Worm (Caenorhabditis elegans) whole organism, L4 larva: Measurements from ENCODE around the gene scc-1.

Source experiments
- D1046.2 ChIP-seq: fragments of 200-800 bp; sonication (Bioruptor generic); IDR thresholded peaks from 2 replicates; pipeline ENCODE4 v1.3.6; 2022; ENCODE audit warnings: missing genetic modification characterization, missing compliant biosample characterization
- F37D6.2 ChIP-seq: sonication (generic microtip); optimal IDR thresholded peaks from 2 replicates; lab custom pipeline; 2016; ENCODE audit warnings: mild to moderate bottlenecking, missing genetic modification characterization, missing compliant biosample characterization
- Y75B8A.6 ChIP-seq: fragments of 200-800 bp; sonication (Bioruptor generic); IDR thresholded peaks from 2 replicates; pipeline ENCODE4 v1.3.6; 2022; ENCODE audit warnings: missing genetic modification reagents, missing genetic modification characterization, missing compliant biosample characterization
- ZK546.5 ChIP-seq, 2 experiments: sonication (generic microtip); optimal IDR thresholded peaks; 2 replicates each; lab custom pipeline; 2017; ENCODE audit warnings: missing biosample characterization in 2 of 2, missing genetic modification characterization in 2 of 2
- ceh-44 ChIP-seq: fragments of 200-800 bp; sonication (Bioruptor generic); IDR thresholded peaks from 2 replicates; pipeline ENCODE4 v1.3.6; 2022; ENCODE audit warnings: missing genetic modification reagents, missing genetic modification characterization, missing compliant biosample characterization
- daf-16 ChIP-seq, 3 experiments: sonication (generic microtip); optimal IDR thresholded peaks; 2 replicates each; lab custom pipeline; 2016 to 2017; ENCODE audit warnings: missing genetic modification characterization in 3 of 3, missing genetic modification reagents in 3 of 3, mild to moderate bottlenecking in 2 of 3, missing compliant biosample characterization in 2 of 3, missing biosample characterization in 1 of 3, moderate library complexity in 1 of 3
- dpl-1 ChIP-seq: fragments of 150-350 bp; optimal IDR thresholded peaks from 2 replicates; lab custom pipeline; 2014; ENCODE audit warnings: missing biosample characterization, missing genetic modification reagents, missing genetic modification characterization
- duxl-1 ChIP-seq: sonication (generic microtip); optimal IDR thresholded peaks from 2 replicates; lab custom pipeline; 2016; ENCODE audit warnings: mild to moderate bottlenecking, missing genetic modification characterization, moderate library complexity, missing compliant biosample characterization; ENCODE audit not compliant: poor library complexity
- dve-1 ChIP-seq: sonication (generic microtip); optimal IDR thresholded peaks from 2 replicates; lab custom pipeline; 2017; ENCODE audit warnings: antibody characterized with exemption, mild to moderate bottlenecking, missing genetic modification characterization, missing compliant biosample characterization; ENCODE audit not compliant: insufficient read depth
- hif-1 ChIP-seq, 2 experiments: sonication (generic microtip); optimal IDR thresholded peaks; 2 replicates each; lab custom pipeline; 2016 to 2017; ENCODE audit warnings: missing compliant biosample characterization in 2 of 2, missing genetic modification characterization in 2 of 2, missing genetic modification reagents in 2 of 2, missing genotype in 2 of 2, mild to moderate bottlenecking in 1 of 2
- hlh-11 ChIP-seq: fragments of 200-800 bp; sonication (Bioruptor generic); optimal IDR thresholded peaks from 2 replicates; lab custom pipeline; 2018; ENCODE audit warnings: mild to moderate bottlenecking, missing genetic modification characterization, missing compliant biosample characterization
- hlh-30 ChIP-seq: sonication (generic microtip); optimal IDR thresholded peaks from 2 replicates; lab custom pipeline; 2017; ENCODE audit warnings: antibody characterized with exemption, mild to moderate bottlenecking, missing genetic modification characterization, missing compliant biosample characterization; ENCODE audit not compliant: insufficient read depth
- jun-1 ChIP-seq: fragments of 150-350 bp; optimal IDR thresholded peaks from 2 replicates; lab custom pipeline; 2014; ENCODE audit warnings: missing biosample characterization, missing genetic modification reagents, missing genetic modification characterization
- lin-13 ChIP-seq: fragments of 150-350 bp; optimal IDR thresholded peaks from 2 replicates; lab custom pipeline; 2014; ENCODE audit warnings: missing biosample characterization, missing genetic modification reagents, missing genetic modification characterization
- lin-38 ChIP-seq: fragments of 200-800 bp; sonication (Bioruptor generic); IDR thresholded peaks from 2 replicates; pipeline ENCODE4 v1.3.6; 2022; ENCODE audit warnings: missing genetic modification reagents, missing genetic modification characterization, missing compliant biosample characterization
- lsy-2 ChIP-seq, 2 experiments: fragments of 150-350 bp in 1 of 2; sonication (generic microtip) in 1 of 2; optimal IDR thresholded peaks; 2 replicates each; lab custom pipeline; 2014 to 2017; ENCODE audit warnings: missing biosample characterization in 2 of 2, missing genetic modification characterization in 2 of 2
- mep-1 ChIP-seq: fragments of 150-350 bp; sonication (generic microtip); optimal IDR thresholded peaks from 3 replicates; lab custom pipeline; 2014; ENCODE audit warnings: missing biosample characterization, missing genetic modification characterization
- mes-2 ChIP-seq: sonication (generic microtip); optimal IDR thresholded peaks from 2 replicates; lab custom pipeline; 2016; ENCODE audit warnings: missing genotype, mild to moderate bottlenecking, missing genetic modification characterization, missing compliant biosample characterization; ENCODE audit not compliant: poor library complexity, severe bottlenecking
- mxl-3 ChIP-seq: fragments of 200-800 bp; sonication (Bioruptor generic); optimal IDR thresholded peaks from 2 replicates; lab custom pipeline; 2018; ENCODE audit warnings: mild to moderate bottlenecking, missing genetic modification characterization, missing compliant biosample characterization
- nhr-102 ChIP-seq: sonication (generic microtip); optimal IDR thresholded peaks from 2 replicates; lab custom pipeline; 2016; ENCODE audit warnings: mild to moderate bottlenecking, missing genetic modification characterization, moderate library complexity, missing compliant biosample characterization
- nhr-11 ChIP-seq: fragments of 150-350 bp; optimal IDR thresholded peaks from 2 replicates; lab custom pipeline; 2014; ENCODE audit warnings: missing biosample characterization, missing genetic modification characterization
- nhr-237 ChIP-seq: sonication (generic microtip); optimal IDR thresholded peaks from 2 replicates; lab custom pipeline; 2017; ENCODE audit warnings: missing biosample characterization, missing genetic modification characterization
- nhr-25 ChIP-seq: sonication (generic microtip); optimal IDR thresholded peaks from 2 replicates; lab custom pipeline; 2017; ENCODE audit warnings: missing genetic modification characterization, mild to moderate bottlenecking, missing compliant biosample characterization, antibody characterized with exemption, moderate library complexity, borderline replicate concordance; ENCODE audit not compliant: insufficient read depth
- nhr-28 ChIP-seq: fragments of 150-350 bp; optimal IDR thresholded peaks from 2 replicates; lab custom pipeline; 2014; ENCODE audit warnings: missing biosample characterization, missing genetic modification characterization
- nhr-42 ChIP-seq: fragments of 200-800 bp; sonication (Bioruptor generic); IDR thresholded peaks from 2 replicates; pipeline ENCODE4 v1.3.6; 2022; ENCODE audit warnings: missing genetic modification characterization, missing compliant biosample characterization
- nhr-6 ChIP-seq: fragments of 150-350 bp; optimal IDR thresholded peaks from 2 replicates; lab custom pipeline; 2014; ENCODE audit warnings: missing biosample characterization, missing genetic modification characterization
- nhr-77 ChIP-seq: fragments of 150-350 bp; optimal IDR thresholded peaks from 2 replicates; lab custom pipeline; 2014; ENCODE audit warnings: missing biosample characterization, missing genetic modification characterization
- php-3 ChIP-seq: fragments of 200-800 bp; sonication (Bioruptor generic); IDR thresholded peaks from 2 replicates; pipeline ENCODE4 v1.3.6; 2022; ENCODE audit warnings: missing genetic modification reagents, missing genetic modification characterization, missing compliant biosample characterization
- rbr-2 ChIP-seq: sonication (generic microtip); optimal IDR thresholded peaks from 2 replicates; lab custom pipeline; 2016; ENCODE audit warnings: missing genotype, missing genetic modification characterization, missing compliant biosample characterization
- skn-1 ChIP-seq: fragments of 150-350 bp; optimal IDR thresholded peaks from 2 replicates; lab custom pipeline; 2014; ENCODE audit warnings: missing biosample characterization, missing genetic modification characterization
- spr-1 ChIP-seq: sonication (generic microtip); optimal IDR thresholded peaks from 2 replicates; lab custom pipeline; 2016; ENCODE audit warnings: mild to moderate bottlenecking, missing genetic modification characterization, missing compliant biosample characterization
- tag-97 ChIP-seq: fragments of 200-800 bp; sonication (Bioruptor generic); IDR thresholded peaks from 2 replicates; pipeline ENCODE4 v1.3.6; 2022; ENCODE audit warnings: missing genetic modification characterization, missing compliant biosample characterization
- unc-62 ChIP-seq, 3 experiments: fragments of 150-350 bp in 1 of 3; sonication (generic microtip); optimal IDR thresholded peaks in 2 of 3; peaks in 1 of 3; 1 replicate in 1 of 3; 2 replicates in 2 of 3; lab custom pipeline; 2014 to 2017; ENCODE audit warnings: missing biosample characterization in 3 of 3, missing genetic modification characterization in 3 of 3, missing genetic modification reagents in 3 of 3, missing genotype in 1 of 3
- ztf-7 ChIP-seq: fragments of 150-350 bp; optimal IDR thresholded peaks from 2 replicates; lab custom pipeline; 2014; ENCODE audit warnings: missing biosample characterization, missing genetic modification characterization

Gene scc-1

DNA sequence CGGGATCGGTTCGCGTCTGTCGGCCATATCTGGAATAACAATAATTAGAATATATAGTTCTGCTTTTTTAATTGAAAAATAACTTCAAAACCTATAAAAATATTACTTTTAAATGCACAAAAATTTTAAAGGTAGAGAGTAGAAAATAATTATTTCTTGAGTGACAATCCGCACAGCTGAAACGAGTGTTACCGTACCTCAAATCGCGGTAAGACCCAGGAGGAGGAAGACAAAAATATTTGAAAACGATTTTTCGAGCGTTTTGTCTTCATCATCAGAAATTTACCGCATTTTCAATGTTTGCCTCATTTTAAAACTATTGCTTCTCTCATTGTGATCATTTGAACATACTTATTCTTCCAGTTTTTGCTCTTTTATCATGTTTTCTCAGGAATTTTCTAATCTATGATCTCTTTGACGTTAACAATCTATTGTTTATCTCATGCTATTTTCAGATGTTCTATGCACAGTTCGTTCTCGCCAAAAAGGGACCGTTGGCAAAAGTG is at the start of gene scc-1, which contains the start of gene rpn-5:
Gene scc-1 (plus strand): TSS at position 456 of the 506 bp plus-strand sequence.
Gene rpn-5 (minus strand): TSS at position 162 of the 506 bp plus-strand sequence.
- TF ChIP-seq nhr-42 (GFP tag; lab: Robert Waterston, UW), result no peak
- TF ChIP-seq lsy-2 (tag; optimal IDR thresholded peaks at IDR 0.05; lab: Kevin White, UChicago), result peak; percentile 94 to 99
- TF ChIP-seq nhr-102, result peak; percentile 14
- peak; percentile 71 for TF ChIP-seq lin-38 (GFP tag; lab: Robert Waterston, UW)
- peak; percentile 54 for TF ChIP-seq nhr-11 (tag; lab: Kevin White, UChicago)
- TF ChIP-seq dve-1 (tag; lab: Kevin White, UChicago), result peak; percentile 48
- TF ChIP-seq nhr-6, result peak; percentile 53
- TF ChIP-seq nhr-77 (tag; lab: Kevin White, UChicago), result no peak
- no peak for TF ChIP-seq ztf-7 (tag; lab: Kevin White, UChicago)
- no peak for TF ChIP-seq Y75B8A.6 (GFP tag; lab: Robert Waterston, UW)
- no peak for TF ChIP-seq nhr-237 (tag; lab: Kevin White, UChicago)
- TF ChIP-seq lin-13 (GFP tag; lab: Kevin White, UChicago), result peak; percentile 46
- peak; percentile 25 for TF ChIP-seq duxl-1 (tag; lab: Kevin White, UChicago)
- peak; percentile 67 for TF ChIP-seq mep-1
- TF ChIP-seq dpl-1 (GFP tag; lab: Kevin White, UChicago), result peak; percentile 92
- TF ChIP-seq daf-16 (GFP tag; optimal IDR thresholded peaks at IDR 0.05; lab: Kevin White, UChicago), result no peak
- TF ChIP-seq daf-16 (tag; optimal IDR thresholded peaks at IDR 0.05; lab: Kevin White, UChicago), result peak; percentile 62
- peak; percentile 73 for TF ChIP-seq mes-2
- peak; percentile 50 for TF ChIP-seq hlh-11 (tag; lab: Kevin White, UChicago)
- peak in 1 of 2 experiments; percentile 83 for TF ChIP-seq unc-62 (GFP tag; optimal IDR thresholded peaks at IDR 0.05 in 1 of 2; lab: Kevin White, UChicago)
- TF ChIP-seq unc-62 (tag; optimal IDR thresholded peaks at IDR 0.05; lab: Kevin White, UChicago), result no peak
- peak; percentile 98 for TF ChIP-seq D1046.2 (GFP tag; lab: Robert Waterston, UW)
- no peak for TF ChIP-seq ceh-44 (GFP tag; lab: Robert Waterston, UW)
- no peak for TF ChIP-seq tag-97 (GFP tag; lab: Robert Waterston, UW)
- TF ChIP-seq php-3 (GFP tag; lab: Robert Waterston, UW), result no peak
- peak; percentile 63 for TF ChIP-seq hlh-30 (tag; lab: Kevin White, UChicago)
- TF ChIP-seq hif-1 (tag; optimal IDR thresholded peaks at IDR 0.05; lab: Kevin White, UChicago), result peak in 1 of 2 experiments; percentile 22
- peak in 1 of 2 experiments; percentile 36 for TF ChIP-seq ZK546.5 (tag; optimal IDR thresholded peaks at IDR 0.05; lab: Kevin White, UChicago)
- peak; percentile 33 for TF ChIP-seq rbr-2 (tag; lab: Kevin White, UChicago)
- no peak for TF ChIP-seq skn-1 (tag; lab: Kevin White, UChicago)
- TF ChIP-seq nhr-28 (tag; lab: Kevin White, UChicago), result peak; percentile 31
- TF ChIP-seq nhr-25 (tag; lab: Kevin White, UChicago), result peak; percentile 27

- TF ChIP-seq jun-1 (tag; lab: Kevin White, UChicago), result no peak
- no peak for TF ChIP-seq spr-1 (tag; lab: Kevin White, UChicago)
- TF ChIP-seq skn-1 (tag; lab: Kevin White, UChicago), result no peak
- TF ChIP-seq F37D6.2 (tag; lab: Kevin White, UChicago), result no peak
- no peak for TF ChIP-seq mes-2
- no peak for TF ChIP-seq nhr-11 (tag; lab: Kevin White, UChicago)
- TF ChIP-seq mxl-3 (GFP tag; lab: Kevin White, UChicago), result no peak
Measured at ce11 chrII:4648785-4649184, 49.7 kb upstream of the scc-1 start, which contains the start of gene lgc-27. lgc-27 (plus strand) TSS chrII:4649085.

DNA sequence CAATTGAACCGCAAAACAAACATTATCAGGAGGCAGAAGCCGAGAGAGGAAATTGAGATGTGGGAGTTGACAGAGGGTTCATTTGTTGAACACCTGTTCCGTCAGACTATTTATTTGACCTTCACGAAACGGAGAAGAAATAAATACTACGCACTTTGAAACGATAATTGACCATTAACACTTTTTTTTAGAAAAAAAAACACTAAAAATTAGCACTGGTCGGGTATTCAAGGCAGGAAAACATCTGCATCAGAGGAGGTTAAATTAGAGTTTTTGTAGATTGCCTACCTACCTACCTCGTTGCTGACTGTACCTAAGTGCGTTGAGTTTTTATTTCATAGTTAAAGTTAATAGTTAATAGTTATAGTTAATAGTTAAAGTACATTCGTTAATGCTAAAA is 48.4 kb upstream of the scc-1 start:
- TF ChIP-seq unc-62 (GFP tag; optimal IDR thresholded peaks at IDR 0.05 in 1 of 2; lab: Kevin White, UChicago) (peak in 1 of 2 experiments; percentile 97), unc-62 (tag; optimal IDR thresholded peaks at IDR 0.05; lab: Kevin White, UChicago) (no peak), ceh-44 (GFP tag; lab: Robert Waterston, UW) (no peak)
